Fruit fly (Drosophila melanogaster): ENCODE data around the gene wus.
A peak's percentile ranks its signal among the peaks of the same experiment; 100 is the strongest.

Gene wus

dm6 chrX:16944049-16944532 is 3.4 kb upstream of the wus start:
- TF ChIP-seq rgr (GFP tag; optimal IDR thresholded peaks at IDR 0.05), result peak; percentile 45
- TF ChIP-seq h (GFP tag; optimal IDR thresholded peaks at IDR 0.05), result peak; percentile 13
- TF ChIP-seq sv (GFP tag; optimal IDR thresholded peaks at IDR 0.05), result no peak
- TF ChIP-seq Sp1 (GFP tag; optimal IDR thresholded peaks at IDR 0.05), result peak; percentile 50
- TF ChIP-seq OdsH (GFP tag; optimal IDR thresholded peaks at IDR 0.05), result peak; percentile 44
- peak; percentile 4 for TF ChIP-seq psq (GFP tag; optimal IDR thresholded peaks at IDR 0.05)
- no peak for TF ChIP-seq Abd-B (GFP tag; optimal IDR thresholded peaks at IDR 0.05)
- no peak for TF ChIP-seq Mio (GFP tag; optimal IDR thresholded peaks at IDR 0.05)
- TF ChIP-seq fru (GFP tag; optimal IDR thresholded peaks at IDR 0.05), result peak; percentile 12
- peak; percentile 49 for TF ChIP-seq HLH106 (tag; optimal IDR thresholded peaks at IDR 0.05)
- peak in 1 of 2 experiments; percentile 52 for TF ChIP-seq foxo (GFP tag; optimal IDR thresholded peaks at IDR 0.05)
- TF ChIP-seq GATAd (GFP tag; optimal IDR thresholded peaks at IDR 0.05), result no peak

DNA sequence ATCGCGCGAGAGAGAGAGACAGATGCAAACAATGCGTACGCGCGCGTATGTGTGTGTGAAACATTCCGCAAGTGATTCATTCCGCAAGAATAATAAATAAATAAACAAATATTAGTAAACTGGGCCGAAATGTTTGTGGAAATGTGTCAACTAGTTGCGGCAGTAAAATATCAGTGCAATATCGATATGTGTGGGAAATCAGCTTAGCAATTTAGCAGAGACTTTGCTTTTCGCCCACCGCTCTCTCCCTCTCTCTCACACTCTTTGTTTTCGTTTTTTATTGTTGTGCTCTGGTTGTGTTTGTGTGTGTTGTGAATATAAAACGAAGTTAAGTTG is 2.8 kb upstream of the wus start:
- TF ChIP-seq Jra (GFP tag; optimal IDR thresholded peaks at IDR 0.05), result peak; percentile 20
- TF ChIP-seq h (GFP tag; optimal IDR thresholded peaks at IDR 0.05), result peak; percentile 35
- no peak for TF ChIP-seq lola (GFP tag; optimal IDR thresholded peaks at IDR 0.05)
- peak; percentile 10 for TF ChIP-seq brk (GFP tag; optimal IDR thresholded peaks at IDR 0.05)
- TF ChIP-seq sv (GFP tag; optimal IDR thresholded peaks at IDR 0.05), result no peak
- no peak for TF ChIP-seq Hr78 (GFP tag; optimal IDR thresholded peaks at IDR 0.05)

DNA sequence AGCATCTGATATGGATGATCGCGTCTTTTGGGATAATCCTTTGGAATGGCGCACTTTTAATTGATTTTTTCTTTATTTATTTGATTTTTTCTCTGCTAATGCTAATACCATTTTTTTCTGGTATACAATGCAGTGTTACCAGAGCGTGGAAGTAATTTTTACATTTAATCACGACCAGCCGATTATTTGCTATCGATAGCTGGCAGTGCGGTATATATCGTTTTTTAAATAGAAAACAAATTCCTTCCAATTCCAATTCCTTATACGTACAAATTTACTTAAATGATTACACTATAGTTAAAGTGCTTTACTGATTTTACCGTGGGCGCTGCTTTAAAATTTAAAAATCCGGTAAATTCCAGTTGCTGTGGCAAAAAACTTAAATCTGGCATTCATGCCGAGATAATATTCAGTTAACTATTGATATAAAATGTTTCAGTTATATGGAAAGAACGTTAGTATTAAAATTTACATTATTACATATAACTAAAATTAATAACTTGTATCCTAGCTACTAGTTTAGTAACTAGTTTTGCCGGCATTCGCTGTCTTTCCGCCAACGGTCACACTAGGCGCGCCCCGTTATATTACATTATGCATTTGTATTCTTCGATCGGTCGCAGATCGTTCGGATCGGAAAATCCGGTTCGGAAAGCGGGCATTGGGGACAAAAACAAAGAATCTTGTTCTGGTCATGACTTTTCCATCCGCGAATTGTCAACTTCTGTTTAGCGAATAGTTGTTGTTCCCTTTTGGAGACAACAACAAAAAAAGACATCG is 2.3 kb upstream of the wus start, which contains the start of the genes CG13001 and RhoGAP15B:
CG13001 (minus strand) TSS at position 137 of the 780 bp plus-strand sequence.
RhoGAP15B (plus strand) TSS at position 556 of the 780 bp plus-strand sequence.
- TF ChIP-seq Sp1 (GFP tag; optimal IDR thresholded peaks at IDR 0.05), result peak; percentile 4
- peak in 1 of 2 experiments; percentile 3 for TF ChIP-seq foxo (GFP tag; optimal IDR thresholded peaks at IDR 0.05)
- TF ChIP-seq rgr (GFP tag; optimal IDR thresholded peaks at IDR 0.05), result peak; percentile 6
- TF ChIP-seq sage (GFP tag; optimal IDR thresholded peaks at IDR 0.05), result no peak

DNA sequence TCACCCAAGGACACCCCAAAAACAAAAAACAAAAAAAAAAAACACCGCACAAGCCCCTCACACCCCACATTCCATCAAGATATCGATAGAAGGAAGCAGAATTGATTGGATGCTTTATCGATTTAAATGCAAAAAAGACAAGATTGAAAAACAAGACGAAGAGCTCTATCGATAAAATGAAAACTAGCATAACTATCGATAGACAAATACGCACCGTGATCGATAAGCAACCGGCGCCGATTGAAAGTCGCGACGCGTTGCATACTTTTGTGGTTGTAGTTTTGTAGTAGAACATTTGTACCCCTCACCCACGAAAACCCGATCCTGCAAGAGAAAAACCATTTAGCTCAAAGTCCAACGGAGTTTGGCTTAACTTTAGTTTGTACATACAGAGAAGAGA is 4.0 kb downstream of the wus start:
- no peak for TF ChIP-seq CG32264 (GFP tag; optimal IDR thresholded peaks at IDR 0.05)
- no peak for TF ChIP-seq Mio (GFP tag; optimal IDR thresholded peaks at IDR 0.05)
- no peak for TF ChIP-seq pan (optimal IDR thresholded peaks at IDR 0.05)
- TF ChIP-seq woc (GFP tag; optimal IDR thresholded peaks at IDR 0.05), result no peak
- TF ChIP-seq Jra (GFP tag; optimal IDR thresholded peaks at IDR 0.05), result no peak

DNA sequence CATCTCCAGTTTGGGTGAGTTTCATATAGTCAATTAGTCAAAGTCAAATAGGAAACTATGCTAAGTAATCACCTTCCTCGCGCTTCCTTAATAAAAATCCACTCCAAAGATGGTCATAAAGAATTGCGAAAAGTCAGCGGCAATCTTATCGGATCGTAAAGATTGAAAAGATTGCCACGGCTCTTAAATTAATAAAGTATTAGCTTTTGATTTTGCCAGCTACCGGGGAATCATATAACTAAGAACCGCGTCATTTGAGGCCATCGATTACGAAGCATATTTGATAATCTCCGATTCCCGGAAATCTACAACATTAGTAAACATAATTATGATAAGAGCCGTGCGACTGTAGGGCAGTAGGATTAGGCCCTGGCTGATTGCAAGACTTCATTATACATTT is 6.2 kb downstream of the wus start:
- TF ChIP-seq CG9705 (GFP tag; optimal IDR thresholded peaks at IDR 0.05), result no peak
- TF ChIP-seq Dif (GFP tag; optimal IDR thresholded peaks at IDR 0.05; ENCODE audit: partially characterized antibody), result no peak
- TF ChIP-seq psq (GFP tag; optimal IDR thresholded peaks at IDR 0.05), result no peak
- TF ChIP-seq sage (GFP tag; optimal IDR thresholded peaks at IDR 0.05), result no peak
- no peak for TF ChIP-seq dl (GFP tag; optimal IDR thresholded peaks at IDR 0.05; ENCODE audit: insufficient read depth in 1 of 2, partially characterized antibody in 2 of 2)
- TF ChIP-seq tai (GFP tag; optimal IDR thresholded peaks at IDR 0.05), result no peak
- TF ChIP-seq dmrt93B (GFP tag; optimal IDR thresholded peaks at IDR 0.05), result no peak
- TF ChIP-seq dsf (GFP tag; optimal IDR thresholded peaks at IDR 0.05; ENCODE audit: borderline replicate concordance), result no peak
- TF ChIP-seq Vsx2 (GFP tag; optimal IDR thresholded peaks at IDR 0.05; ENCODE audit: partially characterized antibody), result no peak
- TF ChIP-seq sv (GFP tag; optimal IDR thresholded peaks at IDR 0.05), result no peak
- no peak for TF ChIP-seq pan (optimal IDR thresholded peaks at IDR 0.05)
- no peak for TF ChIP-seq br (GFP tag; optimal IDR thresholded peaks at IDR 0.05)
- TF ChIP-seq rgr (GFP tag; optimal IDR thresholded peaks at IDR 0.05), result no peak
- no peak for TF ChIP-seq Jra (GFP tag; optimal IDR thresholded peaks at IDR 0.05)
- TF ChIP-seq jim (GFP tag; optimal IDR thresholded peaks at IDR 0.05), result no peak
